Fruit fly (Drosophila melanogaster): ENCODE results near the gene Vha100-1.
A peak's percentile ranks its signal among the peaks of the same experiment; 100 is the strongest.

The Vha100-1 gene

DNA sequence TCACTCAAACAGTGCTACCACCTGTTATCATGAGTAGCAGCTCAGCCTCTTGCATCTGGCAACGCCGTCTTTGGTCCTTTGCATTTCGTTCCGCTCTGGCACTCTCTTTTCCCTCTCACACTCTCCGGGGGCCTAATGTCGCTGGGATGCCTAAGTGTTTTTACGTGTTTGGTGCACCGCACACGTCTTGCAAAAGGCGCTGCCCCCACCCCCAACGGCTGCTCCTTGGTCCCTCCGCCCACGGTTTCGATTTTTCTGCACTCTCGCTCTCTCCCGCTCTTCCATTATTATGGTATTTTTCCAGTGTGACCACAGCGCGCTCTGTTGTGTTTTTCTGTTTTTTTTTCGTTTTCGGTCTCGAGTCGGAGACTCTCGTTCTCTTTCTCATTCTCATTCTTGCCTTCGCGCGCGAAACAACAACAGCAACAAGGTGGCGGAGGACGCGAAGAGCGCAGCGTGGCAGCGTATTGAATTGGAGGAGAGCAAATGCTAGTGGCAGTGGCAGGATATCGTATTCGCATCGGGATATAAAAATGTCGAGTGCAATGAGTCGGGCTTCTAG is 43.0 kb upstream of the Vha100-1 start (continued):
- TF ChIP-seq topi (GFP tag; optimal IDR thresholded peaks at IDR 0.05): no peak
- TF ChIP-seq Lpt (GFP tag; optimal IDR thresholded peaks at IDR 0.05): peak; percentile 46
- TF ChIP-seq CG6808 (GFP tag; optimal IDR thresholded peaks at IDR 0.05): peak; percentile 47
- peak; percentile 8 for TF ChIP-seq fd85E (GFP tag; optimal IDR thresholded peaks at IDR 0.05)
- TF ChIP-seq CG6792 (GFP tag; optimal IDR thresholded peaks at IDR 0.05): no peak
- TF ChIP-seq dac (GFP tag; optimal IDR thresholded peaks at IDR 0.05): no peak
- no peak for TF ChIP-seq CG6276 (GFP tag; optimal IDR thresholded peaks at IDR 0.05)
- TF ChIP-seq CG31627 (GFP tag; optimal IDR thresholded peaks at IDR 0.05): no peak
- TF ChIP-seq CG7368 (GFP tag; optimal IDR thresholded peaks at IDR 0.05): no peak
- TF ChIP-seq Eip78C (GFP tag): peak; percentile 56
- no peak for TF ChIP-seq OdsH (GFP tag; optimal IDR thresholded peaks at IDR 0.05)
- TF ChIP-seq Gug (GFP tag; IDR thresholded peaks at IDR 0.05): no peak
- TF ChIP-seq salr (GFP tag; optimal IDR thresholded peaks at IDR 0.05): no peak
- TF ChIP-seq acj6 (GFP tag; optimal IDR thresholded peaks at IDR 0.05): no peak
- no peak for TF ChIP-seq Hr38 (GFP tag; optimal IDR thresholded peaks at IDR 0.05)
- TF ChIP-seq Hr39 (GFP tag; optimal IDR thresholded peaks at IDR 0.05): no peak
- no peak for TF ChIP-seq Smox (GFP tag; optimal IDR thresholded peaks at IDR 0.05)
- no peak for TF ChIP-seq Eip93F (GFP tag; optimal IDR thresholded peaks at IDR 0.05)
- no peak for TF ChIP-seq Eip75B (GFP tag; optimal IDR thresholded peaks at IDR 0.05)
- TF ChIP-seq svp (GFP tag): peak; percentile 65
- TF ChIP-seq CG1621 (tag; optimal IDR thresholded peaks at IDR 0.05): peak; percentile 15
- no peak for TF ChIP-seq spab (GFP tag; optimal IDR thresholded peaks at IDR 0.05)
- TF ChIP-seq CG11902 (GFP tag; optimal IDR thresholded peaks at IDR 0.05): no peak
- no peak for TF ChIP-seq CG8319 (GFP tag; optimal IDR thresholded peaks at IDR 0.05)
- no peak for TF ChIP-seq vri (GFP tag; optimal IDR thresholded peaks at IDR 0.05)
- TF ChIP-seq Ets21C (GFP tag; optimal IDR thresholded peaks at IDR 0.05): no peak

DNA sequence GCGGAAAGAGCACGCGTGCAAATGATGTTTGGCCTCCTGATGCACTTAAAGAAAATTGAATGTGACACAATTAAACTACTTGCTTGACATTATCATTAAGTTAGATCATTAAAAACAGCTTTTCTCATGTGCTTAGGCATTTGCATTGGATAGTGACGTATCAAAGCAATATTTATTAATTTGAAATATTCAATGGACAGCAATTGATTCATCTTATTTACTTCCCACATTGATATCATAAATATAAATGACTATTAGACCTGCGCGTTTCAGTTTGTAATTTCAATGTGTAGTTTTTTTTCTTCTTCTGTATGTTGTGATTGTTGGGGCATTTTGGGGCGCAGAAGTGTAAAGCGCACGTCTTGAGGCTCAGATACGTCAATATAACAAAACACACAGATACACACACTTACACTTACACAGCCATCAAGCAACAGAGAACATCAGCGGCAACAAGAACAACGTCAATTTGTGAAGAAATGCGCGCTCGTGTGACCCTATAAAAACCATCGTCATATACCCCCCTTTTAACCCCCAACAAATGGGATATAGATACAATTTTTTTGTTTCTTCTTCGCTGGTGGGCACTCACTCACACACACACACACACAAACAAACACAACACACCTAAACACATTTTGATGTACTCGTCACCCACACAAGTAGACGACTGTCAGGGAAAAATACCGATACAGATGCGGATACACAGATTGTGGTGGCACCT is 41.9 kb upstream of the Vha100-1 start:
- peak; percentile 42 for TF ChIP-seq Lpt (GFP tag; optimal IDR thresholded peaks at IDR 0.05)
- TF ChIP-seq dac (GFP tag; optimal IDR thresholded peaks at IDR 0.05): no peak
- TF ChIP-seq fd59A (GFP tag; optimal IDR thresholded peaks at IDR 0.05): peak; percentile 27
- peak; percentile 31 for TF ChIP-seq CG6276 (GFP tag; optimal IDR thresholded peaks at IDR 0.05)
- TF ChIP-seq CG6792 (GFP tag; optimal IDR thresholded peaks at IDR 0.05): peak; percentile 39
- TF ChIP-seq CG3919 (GFP tag; optimal IDR thresholded peaks at IDR 0.05): peak; percentile 52
- TF ChIP-seq Hr39 (GFP tag; optimal IDR thresholded peaks at IDR 0.05): peak; percentile 67
- peak; percentile 66 for TF ChIP-seq CG32006 (GFP tag; optimal IDR thresholded peaks at IDR 0.05)
- peak; percentile 49 for TF ChIP-seq CG31627 (GFP tag; optimal IDR thresholded peaks at IDR 0.05)
- TF ChIP-seq CG11762 (GFP tag; optimal IDR thresholded peaks at IDR 0.05; ENCODE audit: insufficient read depth): peak; percentile 38
- peak; percentile 59 for TF ChIP-seq achi (GFP tag; optimal IDR thresholded peaks at IDR 0.05)
- no peak for TF ChIP-seq fd85E (GFP tag; optimal IDR thresholded peaks at IDR 0.05)
- TF ChIP-seq Sox14 (GFP tag; optimal IDR thresholded peaks at IDR 0.05): peak; percentile 61
- peak; percentile 11 for TF ChIP-seq Sox15 (GFP tag; optimal IDR thresholded peaks at IDR 0.05)
- no peak for TF ChIP-seq fkh (GFP tag; optimal IDR thresholded peaks at IDR 0.05)
- peak; percentile 63 for TF ChIP-seq Hr4 (GFP tag; optimal IDR thresholded peaks at IDR 0.05)
- TF ChIP-seq CG6163 (GFP tag; IDR thresholded peaks at IDR 0.05): 0 out of 3 replicates have a peak, but pooled peaks have one; percentile 24
- no peak for TF ChIP-seq CG16779 (tag; optimal IDR thresholded peaks at IDR 0.05)
- peak; percentile 23 for TF ChIP-seq spab (GFP tag; optimal IDR thresholded peaks at IDR 0.05)
- peak; percentile 77 for TF ChIP-seq esn (GFP tag; optimal IDR thresholded peaks at IDR 0.05)
- TF ChIP-seq lz (GFP tag; optimal IDR thresholded peaks at IDR 0.05): peak; percentile 64
- no peak for TF ChIP-seq CG1621 (tag; optimal IDR thresholded peaks at IDR 0.05)
- peak; percentile 59 for TF ChIP-seq CG10669 (GFP tag; optimal IDR thresholded peaks at IDR 0.05)
- TF ChIP-seq Eip93F (GFP tag; optimal IDR thresholded peaks at IDR 0.05): no peak
- TF ChIP-seq Smox (GFP tag; optimal IDR thresholded peaks at IDR 0.05): peak; percentile 62
- TF ChIP-seq Met (GFP tag; optimal IDR thresholded peaks at IDR 0.05): peak; percentile 74
- peak; percentile 62 for TF ChIP-seq cyc (GFP tag; optimal IDR thresholded peaks at IDR 0.05)
- peak; percentile 54 for TF ChIP-seq CG15336 (GFP tag; IDR thresholded peaks at IDR 0.05)
- peak; percentile 56 for TF ChIP-seq Ets96B (tag; optimal IDR thresholded peaks at IDR 0.05)
- peak; percentile 51 for TF ChIP-seq OdsH (GFP tag; optimal IDR thresholded peaks at IDR 0.05)
- TF ChIP-seq CG3032 (tag; optimal IDR thresholded peaks at IDR 0.05): peak; percentile 45
- no peak for TF ChIP-seq ss (GFP tag; optimal IDR thresholded peaks at IDR 0.05)
- peak; percentile 63 for TF ChIP-seq acj6 (GFP tag; optimal IDR thresholded peaks at IDR 0.05)
- peak; percentile 67 for TF ChIP-seq pdm3 (GFP tag; optimal IDR thresholded peaks at IDR 0.05)

All from whole organism, prepupa.